Worm (Caenorhabditis elegans): ENCODE data around the gene ndg-4.

Gene ndg-4

ce11 chrIII:4428797-4429196 lies 38.4 kb downstream of the ndg-4 start (continued):
- no peak for TF ChIP-seq npax-4 (tag; optimal IDR thresholded peaks at IDR 0.05)
- TF ChIP-seq nfya-1 (tag; optimal IDR thresholded peaks at IDR 0.05) = no peak
- TF ChIP-seq pat-9 (tag; optimal IDR thresholded peaks at IDR 0.05) = no peak
- no peak for TF ChIP-seq madf-2 (tag; optimal IDR thresholded peaks at IDR 0.05)

- TF ChIP-seq C38D4.7 (GFP tag; optimal IDR thresholded peaks at IDR 0.05) (peak; percentile 70), ceh-14 (tag; optimal IDR thresholded peaks at IDR 0.05) (peak; percentile 43), fax-1 (tag; optimal IDR thresholded peaks at IDR 0.05) (peak; percentile 5), ceh-19 (GFP tag; optimal IDR thresholded peaks at IDR 0.05) (peak; percentile 63), madf-2 (tag; optimal IDR thresholded peaks at IDR 0.05) (peak; percentile 33), ceh-45 (GFP tag; IDR thresholded peaks at IDR 0.05) (peak; percentile 82), unc-3 (GFP tag; conservative IDR thresholded peaks at IDR 0.05) (peak; percentile 80), unc-3 (tag; optimal IDR thresholded peaks at IDR 0.05) (peak; percentile 17), nhr-232 (tag; optimal IDR thresholded peaks at IDR 0.05) (peak; percentile 53), K02D7.2 (tag; optimal IDR thresholded peaks at IDR 0.05) (peak; percentile 58), lin-11 (tag; optimal IDR thresholded peaks at IDR 0.05) (peak; percentile 14), elt-2 (tag; optimal IDR thresholded peaks at IDR 0.05) (peak; percentile 57), ceh-6 (GFP tag; optimal IDR thresholded peaks at IDR 0.05) (peak; percentile 42), sox-2 (GFP tag; IDR thresholded peaks at IDR 0.05) (peak; percentile 91), ttx-3 (tag; optimal IDR thresholded peaks at IDR 0.05) (peak; percentile 54), ref-2 (tag; optimal IDR thresholded peaks at IDR 0.05) (peak; percentile 44), unc-86 (tag; optimal IDR thresholded peaks at IDR 0.05) (peak; percentile 49), fkh-6 (tag; optimal IDR thresholded peaks at IDR 0.05) (peak; percentile 62), hlh-6 (tag; optimal IDR thresholded peaks at IDR 0.05) (peak; percentile 67), ceh-24 (tag; optimal IDR thresholded peaks at IDR 0.05) (peak; percentile 40), npax-4 (tag; optimal IDR thresholded peaks at IDR 0.05) (peak; percentile 48), ceh-34 (tag; optimal IDR thresholded peaks at IDR 0.05) (peak; percentile 32), sdc-2 (tag; optimal IDR thresholded peaks at IDR 0.05) (peak; percentile 40), C08G9.2 (tag; optimal IDR thresholded peaks at IDR 0.05) (peak; percentile 24), hlh-15 (tag; optimal IDR thresholded peaks at IDR 0.05) (peak; percentile 32), pha-2 (tag; optimal IDR thresholded peaks at IDR 0.05) (peak; percentile 64), pat-9 (tag; optimal IDR thresholded peaks at IDR 0.05) (peak; percentile 66), Y22D7AL.16 (tag; optimal IDR thresholded peaks at IDR 0.05) (peak; percentile 35), che-1 (tag; optimal IDR thresholded peaks at IDR 0.05) (peak; percentile 73), sox-4 (tag; optimal IDR thresholded peaks at IDR 0.05) (peak; percentile 59), ceh-2 (tag; optimal IDR thresholded peaks at IDR 0.05) (peak; percentile 63), ztf-16 (tag; optimal IDR thresholded peaks at IDR 0.05) (peak; percentile 17), syd-9 (tag; optimal IDR thresholded peaks at IDR 0.05) (peak; percentile 22), zip-5 (tag; optimal IDR thresholded peaks at IDR 0.05) (peak; percentile 40), tbx-2 (tag; optimal IDR thresholded peaks at IDR 0.05) (peak; percentile 7), dmd-4 (tag; optimal IDR thresholded peaks at IDR 0.05; ENCODE audit: borderline replicate concordance) (peak; percentile 24)
These were observed 40.4 kb downstream of the ndg-4 start for ce11 chrIII:4426711-4427218.

ce11 chrIII:4419117-4419978 lies 47.8 kb downstream of the ndg-4 start, which contains the start of the genes R07E5.7 and cku-80:
Gene R07E5.7, minus strand, starts transcription at chrIII:4419167.
Gene cku-80, plus strand, starts transcription at chrIII:4419848.
- TF ChIP-seq sox-4 (tag; optimal IDR thresholded peaks at IDR 0.05) (no peak), elt-4 (tag; optimal IDR thresholded peaks at IDR 0.05) (no peak), lim-6 (tag; optimal IDR thresholded peaks at IDR 0.05) (no peak), T23F11.4 (GFP tag; optimal IDR thresholded peaks at IDR 0.05) (no peak), F13H6.1 (tag; optimal IDR thresholded peaks at IDR 0.05) (no peak), K02D7.2 (tag; optimal IDR thresholded peaks at IDR 0.05) (no peak), ceh-2 (tag; optimal IDR thresholded peaks at IDR 0.05) (no peak), dmd-4 (tag; optimal IDR thresholded peaks at IDR 0.05; ENCODE audit: borderline replicate concordance) (no peak), hlh-6 (tag; optimal IDR thresholded peaks at IDR 0.05) (no peak), rnt-1 (tag; optimal IDR thresholded peaks at IDR 0.05) (no peak), ceh-6 (GFP tag; optimal IDR thresholded peaks at IDR 0.05) (no peak), fkh-10 (GFP tag; optimal IDR thresholded peaks at IDR 0.05) (no peak), sdc-2 (tag; optimal IDR thresholded peaks at IDR 0.05) (no peak), elt-2 (tag; optimal IDR thresholded peaks at IDR 0.05) (peak; percentile 39), unc-86 (tag; optimal IDR thresholded peaks at IDR 0.05) (no peak), ceh-30 (tag; optimal IDR thresholded peaks at IDR 0.05) (no peak), nfya-1 (tag; optimal IDR thresholded peaks at IDR 0.05) (peak; percentile 53), fkh-6 (tag; optimal IDR thresholded peaks at IDR 0.05) (no peak), pqm-1 (tag; optimal IDR thresholded peaks at IDR 0.05) (no peak), ceh-48 (tag; optimal IDR thresholded peaks at IDR 0.05) (no peak), unc-42 (tag; optimal IDR thresholded peaks at IDR 0.05) (peak; percentile 17), ceh-34 (tag; optimal IDR thresholded peaks at IDR 0.05) (peak; percentile 20)
